Worm (Caenorhabditis elegans) whole organism, L4 larva: ENCODE results near the gene str-23.
"Not testable (repeated sequence)": the region's sequence is repeated elsewhere in the genome, so short reads cannot be mapped to it uniquely, and the experiment has no call there.

ENCODE experiments used
- F26F4.8 ChIP-seq: fragments of 200-800 bp; sonication (Bioruptor generic); conservative IDR thresholded peaks from 2 replicates; pipeline ENCODE4 v1.3.6; 2022; ENCODE audit warnings: missing genetic modification characterization, missing compliant biosample characterization
- F49E8.2 ChIP-seq: sonication (generic microtip); optimal IDR thresholded peaks from 2 replicates; lab custom pipeline; 2016; ENCODE audit warnings: missing compliant biosample characterization, mild to moderate bottlenecking, missing genetic modification characterization, borderline replicate concordance
- R02D3.7 ChIP-seq: fragments of 150-350 bp; sonication (generic microtip); optimal IDR thresholded peaks from 3 replicates; lab custom pipeline; 2014; ENCODE audit warnings: missing biosample characterization, missing genetic modification characterization
- daf-12 ChIP-seq: fragments of 150-350 bp; optimal IDR thresholded peaks from 2 replicates; lab custom pipeline; 2014; ENCODE audit warnings: missing biosample characterization, missing genetic modification reagents, missing genetic modification characterization
- lin-15B ChIP-seq: fragments of 150-350 bp; sonication (generic microtip); optimal IDR thresholded peaks from 3 replicates; lab custom pipeline; 2014; ENCODE audit warnings: missing biosample characterization, missing genetic modification characterization
- nhr-77 ChIP-seq: fragments of 150-350 bp; optimal IDR thresholded peaks from 2 replicates; lab custom pipeline; 2014; ENCODE audit warnings: missing biosample characterization, missing genetic modification characterization
- snpc-1.2 ChIP-seq: fragments of 200-800 bp; sonication (Bioruptor generic); IDR thresholded peaks from 2 replicates; pipeline ENCODE4 v1.3.6; 2022; ENCODE audit warnings: missing genetic modification reagents, missing genetic modification characterization, missing compliant biosample characterization
- tra-1 ChIP-seq: fragments of 200-800 bp; sonication (Bioruptor generic); IDR thresholded peaks from 2 replicates; pipeline ENCODE4 v1.3.6; 2022; ENCODE audit warnings: missing genetic modification reagents, missing genetic modification characterization, missing compliant biosample characterization
- zip-11 ChIP-seq: fragments of 200-800 bp; sonication (Bioruptor generic); IDR thresholded peaks from 2 replicates; pipeline ENCODE4 v1.3.6; 2022; ENCODE audit warnings: missing genetic modification characterization, missing compliant biosample characterization

ce11 chrV:15670139-15670538 lies 25.5 kb downstream of the str-23 start, which contains the start of gene K06B4.15:
- not testable (repeated sequence) for TF ChIP-seq snpc-1.2; daf-12; tra-1; zip-11 (GFP tag; lab: Robert Waterston, UW); F26F4.8 (GFP tag; lab: Robert Waterston, UW); R02D3.7 (tag; lab: Kevin White, UChicago); nhr-77 (tag; lab: Kevin White, UChicago); F49E8.2 (tag; lab: Kevin White, UChicago); lin-15B
